Fruit fly (Drosophila melanogaster) whole organism, adult: Measurements from ENCODE around the gene CG5196.
A peak's percentile ranks its signal among the peaks of the same experiment; 100 is the strongest.

Experiments used
- CG11617 ChIP-seq: fragments of 200-800 bp; sonication (Bioruptor generic); optimal IDR thresholded peaks from 2 replicates; lab custom pipeline; 2017; ENCODE audit warnings: mild to moderate bottlenecking, missing biosample characterization, missing genetic modification reagents, missing genetic modification characterization
- CG12768 ChIP-seq: fragments of 200-800 bp; sonication (Bioruptor generic); optimal IDR thresholded peaks from 2 replicates; lab custom pipeline; 2017; ENCODE audit warnings: missing biosample characterization, missing genetic modification characterization, mild to moderate bottlenecking, moderate library complexity, missing genetic modification reagents
- CG14711 ChIP-seq: fragments of 200-800 bp; sonication (Bioruptor generic); optimal IDR thresholded peaks from 2 replicates; lab custom pipeline; 2018; ENCODE audit warnings: missing biosample characterization, mild to moderate bottlenecking, missing genetic modification characterization, moderate library complexity
- CG1620 ChIP-seq: fragments of 200-800 bp; sonication (Bioruptor generic); optimal IDR thresholded peaks from 2 replicates; lab custom pipeline; 2016; ENCODE audit warnings: missing biosample characterization, missing genetic modification characterization
- CG33017 ChIP-seq: fragments of 200-800 bp; sonication (Bioruptor generic); optimal IDR thresholded peaks from 2 replicates; lab custom pipeline; 2018; ENCODE audit warnings: missing biosample characterization, mild to moderate bottlenecking, missing genetic modification characterization, moderate library complexity
- CG5204 ChIP-seq: fragments of 200-800 bp; sonication (Bioruptor generic); optimal IDR thresholded peaks from 2 replicates; lab custom pipeline; 2016; ENCODE audit warnings: missing biosample characterization, missing genetic modification characterization
- CG7045 ChIP-seq: fragments of 200-800 bp; sonication (Bioruptor generic); optimal IDR thresholded peaks from 2 replicates; lab custom pipeline; 2017; ENCODE audit warnings: missing biosample characterization, mild to moderate bottlenecking, missing genetic modification characterization
- CG7101 ChIP-seq: fragments of 200-800 bp; sonication (Bioruptor generic); optimal IDR thresholded peaks from 2 replicates; lab custom pipeline; 2018; ENCODE audit warnings: missing biosample characterization, mild to moderate bottlenecking, missing genetic modification characterization, moderate library complexity
- Clk ChIP-seq: fragments of 200-800 bp; sonication (Bioruptor generic); optimal IDR thresholded peaks from 2 replicates; lab custom pipeline; 2017; ENCODE audit warnings: missing biosample characterization, missing genetic modification characterization
- Crg-1 ChIP-seq: fragments of 200-800 bp; sonication (Bioruptor generic); optimal IDR thresholded peaks from 2 replicates; lab custom pipeline; 2016; ENCODE audit warnings: missing biosample characterization, missing genetic modification characterization
- Hr96 ChIP-seq: fragments of 200-800 bp; sonication (Bioruptor generic); optimal IDR thresholded peaks from 2 replicates; lab custom pipeline; 2016; ENCODE audit warnings: missing biosample characterization, missing genetic modification characterization
- Mnt ChIP-seq: fragments of 200-800 bp; sonication (Bioruptor generic); optimal IDR thresholded peaks from 2 replicates; lab custom pipeline; 2016; ENCODE audit warnings: missing biosample characterization, mild to moderate bottlenecking, missing genetic modification characterization
- bab1 ChIP-seq: fragments of 200-800 bp; sonication (Bioruptor generic); optimal IDR thresholded peaks from 3 replicates; lab custom pipeline; 2019; ENCODE audit warnings: missing biosample characterization, mild to moderate bottlenecking, missing genetic modification characterization, moderate library complexity
- cic ChIP-seq: fragments of 200-800 bp; sonication (Bioruptor generic); optimal IDR thresholded peaks from 2 replicates; lab custom pipeline; 2017; ENCODE audit warnings: missing biosample characterization, mild to moderate bottlenecking, missing genetic modification characterization, moderate library complexity
- cnc ChIP-seq, 2 experiments: fragments of >200 bp; optimal IDR thresholded peaks; 2 replicates each; lab custom pipeline; 2017
- kay ChIP-seq: fragments of 200-800 bp; sonication (Bioruptor generic); peaks from one replicate; lab custom pipeline; 2016; ENCODE audit warnings: missing biosample characterization, missing genetic modification characterization, borderline replicate concordance
- ovo ChIP-seq: fragments of 200-800 bp; sonication (Bioruptor generic); optimal IDR thresholded peaks from 2 replicates; lab custom pipeline; 2016; ENCODE audit warnings: missing biosample characterization, missing genetic modification characterization
- pad ChIP-seq: fragments of 200-800 bp; sonication (Bioruptor generic); optimal IDR thresholded peaks from 3 replicates; lab custom pipeline; 2017; ENCODE audit warnings: missing biosample characterization, missing genetic modification characterization, mild to moderate bottlenecking, moderate library complexity, missing genetic modification reagents
- tj ChIP-seq: fragments of 200-800 bp; sonication (Bioruptor generic); optimal IDR thresholded peaks from 3 replicates; lab custom pipeline; 2017; ENCODE audit warnings: missing biosample characterization, mild to moderate bottlenecking, missing genetic modification characterization, moderate library complexity
- toe ChIP-seq: fragments of 200-800 bp; sonication (Bioruptor generic); optimal IDR thresholded peaks from 2 replicates; lab custom pipeline; 2016; ENCODE audit warnings: missing biosample characterization, missing genetic modification characterization

Gene CG5196

dm6 chr3R:12435948-12436347 is 27.8 kb downstream of the CG5196 start, which contains the start of gene Desat2:
Gene Desat2 (plus strand): TSS chr3R:12436248.
- TF ChIP-seq CG7045 (no peak), kay (GFP tag; lab: Kevin White, UChicago) (no peak), CG5204 (GFP tag; lab: Kevin White, UChicago) (no peak), ovo (GFP tag; lab: Kevin White, UChicago) (no peak), Clk (GFP tag; lab: Kevin White, UChicago) (no peak), toe (GFP tag; lab: Kevin White, UChicago) (no peak), bab1 (GFP tag; lab: Kevin White, UChicago) (no peak), CG33017 (tag; lab: Kevin White, UChicago) (no peak), Hr96 (GFP tag; lab: Kevin White, UChicago) (no peak), Mnt (GFP tag; lab: Kevin White, UChicago) (no peak), CG11617 (GFP tag; lab: Kevin White, UChicago) (no peak), pad (GFP tag; lab: Kevin White, UChicago) (no peak), CG12768 (GFP tag; lab: Kevin White, UChicago) (no peak), CG14711 (tag; lab: Kevin White, UChicago) (no peak), tj (no peak), CG7101 (tag; lab: Kevin White, UChicago) (no peak), CG1620 (no peak), Crg-1 (no peak)

DNA sequence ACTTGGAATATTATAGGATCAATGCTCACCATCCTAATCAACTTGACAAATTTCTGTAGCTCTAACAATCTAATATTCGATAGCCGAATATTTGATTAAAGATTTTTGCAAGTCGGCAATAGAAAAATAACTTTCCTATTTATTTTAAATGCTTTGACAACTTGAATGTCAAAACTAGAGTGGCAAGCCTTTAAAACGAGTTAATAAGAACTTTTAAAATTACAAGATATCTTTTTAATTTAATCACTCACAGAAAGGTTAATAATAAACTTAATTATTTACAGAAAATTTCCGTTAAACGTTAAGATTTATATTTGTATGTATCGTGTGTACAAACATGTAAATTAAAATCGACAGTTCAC is 30.9 kb downstream of the CG5196 start, which contains the start of the genes CG17207 and CG46427:
CG17207 (minus strand) TSS at position 101 of the 362 bp plus-strand sequence.
CG46427 (minus strand) TSS at position 101 of the 362 bp plus-strand sequence.
- TF ChIP-seq CG1620 (no peak), cic (no peak), Clk (GFP tag; lab: Kevin White, UChicago) (no peak), toe (GFP tag; lab: Kevin White, UChicago) (no peak), pad (GFP tag; lab: Kevin White, UChicago) (no peak), CG5204 (GFP tag; lab: Kevin White, UChicago) (no peak), CG7101 (tag; lab: Kevin White, UChicago) (no peak), CG7045 (no peak), cnc (optimal IDR thresholded peaks at IDR 0.05; lab: Kevin White, UChicago) (no peak), ovo (GFP tag; lab: Kevin White, UChicago) (no peak), tj (no peak), CG11617 (GFP tag; lab: Kevin White, UChicago) (no peak), Crg-1 (no peak), bab1 (GFP tag; lab: Kevin White, UChicago) (no peak), CG12768 (GFP tag; lab: Kevin White, UChicago) (no peak), CG33017 (tag; lab: Kevin White, UChicago) (no peak), Mnt (GFP tag; lab: Kevin White, UChicago) (no peak)

DNA sequence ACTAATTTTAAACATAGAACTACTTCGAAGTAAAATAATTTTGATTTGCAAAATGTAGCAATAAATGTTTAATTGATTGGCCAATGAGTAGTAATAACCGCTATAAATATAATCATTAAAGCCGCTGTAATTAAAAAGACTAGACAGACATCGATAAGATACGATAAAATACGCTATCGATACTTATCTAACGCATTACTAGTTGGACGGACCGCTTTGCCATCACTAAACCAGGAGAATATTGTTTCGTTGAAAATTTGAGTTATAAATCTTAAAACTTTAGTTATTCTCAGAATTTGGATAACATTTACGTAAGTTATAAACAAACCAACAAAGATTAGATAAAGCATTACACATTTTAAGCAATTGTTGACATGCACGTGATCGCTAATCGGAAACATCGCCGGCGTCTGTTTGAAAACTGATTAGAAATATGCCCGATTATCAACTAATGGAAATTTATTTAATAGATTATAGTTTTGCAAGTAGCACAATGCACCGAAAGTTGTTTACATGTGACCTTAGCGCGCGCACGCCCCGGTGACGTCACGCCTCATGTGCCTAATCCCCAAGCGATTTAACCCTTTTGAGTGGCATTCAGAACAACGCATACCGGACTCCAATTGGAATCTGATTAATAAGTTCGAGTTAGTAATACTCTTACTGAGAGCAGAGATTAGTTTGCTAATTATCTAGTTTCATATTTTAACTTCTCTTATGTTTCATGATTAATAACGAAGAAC is 31.5 kb downstream of the CG5196 start, which contains the start of gene Desat1:
Desat1 (plus strand) TSS at position 200 of the 743 bp plus-strand sequence.
- TF ChIP-seq CG11617 (GFP tag; lab: Kevin White, UChicago) (peak; percentile 9), CG7045 (no peak), CG7101 (tag; lab: Kevin White, UChicago) (peak; percentile 20), CG33017 (tag; lab: Kevin White, UChicago) (peak; percentile 6), ovo (GFP tag; lab: Kevin White, UChicago) (no peak), toe (GFP tag; lab: Kevin White, UChicago) (no peak), cic (no peak), Crg-1 (peak; percentile 47), Mnt (GFP tag; lab: Kevin White, UChicago) (peak; percentile 36), bab1 (GFP tag; lab: Kevin White, UChicago) (peak; percentile 23), kay (GFP tag; lab: Kevin White, UChicago) (no peak), Clk (GFP tag; lab: Kevin White, UChicago) (no peak), CG14711 (tag; lab: Kevin White, UChicago) (peak; percentile 18), tj (no peak)

DNA sequence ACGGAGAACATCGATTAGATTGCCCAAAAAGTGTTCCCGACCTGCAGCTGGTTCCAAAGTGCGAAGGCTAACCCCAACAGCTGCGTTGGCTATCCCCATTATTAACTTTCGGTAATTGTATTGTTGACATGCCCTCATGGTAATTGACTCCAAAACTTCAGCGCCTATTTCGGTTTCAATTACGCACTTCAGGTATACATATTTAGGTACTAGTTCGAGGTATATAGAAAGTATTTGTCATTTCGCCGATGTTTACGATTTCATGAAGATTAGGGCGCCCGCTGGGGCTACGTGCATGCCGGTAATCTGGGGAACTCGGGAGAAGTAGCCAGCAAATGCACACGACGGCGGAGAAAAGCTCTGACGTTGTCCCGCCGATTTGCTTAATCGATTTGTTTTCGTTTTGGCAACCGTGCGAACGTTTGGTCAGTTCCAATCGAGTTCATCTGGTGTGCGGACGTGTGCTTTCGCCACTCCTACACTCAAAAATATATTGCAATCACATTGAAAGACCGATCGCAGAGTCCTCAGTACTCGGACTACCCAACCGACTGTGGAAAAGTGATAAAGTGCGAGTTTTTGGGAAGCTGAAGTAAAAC is 33.0 kb downstream of the CG5196 start:
- TF ChIP-seq Mnt (GFP tag; lab: Kevin White, UChicago) (peak; percentile 64), toe (GFP tag; lab: Kevin White, UChicago) (no peak), CG7045 (no peak), CG11617 (GFP tag; lab: Kevin White, UChicago) (no peak), bab1 (GFP tag; lab: Kevin White, UChicago) (peak; percentile 29), CG12768 (GFP tag; lab: Kevin White, UChicago) (peak; percentile 79), pad (GFP tag; lab: Kevin White, UChicago) (peak; percentile 6), cic (peak; percentile 58), CG5204 (GFP tag; lab: Kevin White, UChicago) (no peak), tj (peak; percentile 37), CG7101 (tag; lab: Kevin White, UChicago) (peak; percentile 45), Clk (GFP tag; lab: Kevin White, UChicago) (no peak), kay (GFP tag; lab: Kevin White, UChicago) (peak; percentile 53), CG1620 (no peak), CG33017 (tag; lab: Kevin White, UChicago) (peak; percentile 38), CG14711 (tag; lab: Kevin White, UChicago) (no peak), Hr96 (GFP tag; lab: Kevin White, UChicago) (no peak), Crg-1 (no peak)
